Fruit fly (Drosophila melanogaster): Measurements from ENCODE around the gene CG9154.

The CG9154 gene

DNA sequence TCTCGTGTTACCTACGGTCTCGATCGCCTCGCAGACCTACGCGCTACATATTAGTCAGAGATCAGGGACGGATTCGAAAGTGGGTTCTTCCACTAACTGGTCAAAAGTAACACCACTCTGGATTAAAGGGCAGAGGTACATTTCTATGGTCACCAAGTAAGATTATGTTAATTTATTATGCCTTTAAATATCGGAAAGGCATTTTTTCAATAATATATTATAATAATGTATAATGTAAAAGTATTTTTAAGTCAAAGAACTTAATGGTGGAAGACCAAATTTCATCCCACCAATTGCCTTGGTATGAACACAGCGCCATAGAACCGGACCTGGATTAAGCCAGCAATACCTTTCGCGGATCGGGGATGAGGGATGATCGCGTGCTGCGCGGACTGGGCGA is 47.7 kb downstream of the CG9154 start:
- peak; percentile 71 for TF ChIP-seq CG18262 (tag; optimal IDR thresholded peaks at IDR 0.05)
- peak; percentile 33; the same call in 1 of the 3 replicates for TF ChIP-seq croc (GFP tag; conservative IDR thresholded peaks at IDR 0.05)
- peak; percentile 68 for TF ChIP-seq CG4404 (GFP tag; IDR thresholded peaks at IDR 0.05)
- TF ChIP-seq D (optimal IDR thresholded peaks at IDR 0.05): no peak
- TF ChIP-seq D (GFP tag; optimal IDR thresholded peaks at IDR 0.05): peak; percentile 10
- TF ChIP-seq BtbVII (GFP tag; optimal IDR thresholded peaks at IDR 0.05): no peak
- TF ChIP-seq Blimp-1 (GFP tag; optimal IDR thresholded peaks at IDR 0.05): peak; percentile 25
- peak; percentile 58 for TF ChIP-seq phol (tag; optimal IDR thresholded peaks at IDR 0.05)
- TF ChIP-seq D19A (tag; optimal IDR thresholded peaks at IDR 0.05): peak; percentile 44
- no peak for TF ChIP-seq CG15514 (GFP tag; optimal IDR thresholded peaks at IDR 0.05)
- no peak for TF ChIP-seq btn (GFP tag; optimal IDR thresholded peaks at IDR 0.05)
- TF ChIP-seq nmo (GFP tag; optimal IDR thresholded peaks at IDR 0.05): peak; percentile 57
- peak; percentile 40 for TF ChIP-seq CG17829 (tag; optimal IDR thresholded peaks at IDR 0.05)
- peak; percentile 16 for TF ChIP-seq zen (tag; optimal IDR thresholded peaks at IDR 0.05)
- TF ChIP-seq CG2712 (tag; optimal IDR thresholded peaks at IDR 0.05): peak; percentile 70
- TF ChIP-seq CG15696 (tag; optimal IDR thresholded peaks at IDR 0.05): peak; percentile 65
- TF ChIP-seq CG17361 (GFP tag; IDR thresholded peaks at IDR 0.05): peak; percentile 61
- TF ChIP-seq slou (GFP tag; optimal IDR thresholded peaks at IDR 0.05): no peak
- TF ChIP-seq Ssrp (tag; optimal IDR thresholded peaks at IDR 0.05): peak; percentile 44
- TF ChIP-seq dmrt11E (tag; optimal IDR thresholded peaks at IDR 0.05): peak; percentile 13
- TF ChIP-seq CG10979 (tag; optimal IDR thresholded peaks at IDR 0.05): peak; percentile 47
- no peak for TF ChIP-seq gce (GFP tag; IDR thresholded peaks at IDR 0.05)
- 0 out of 2 replicates have a peak, but pooled peaks have one; percentile 27 for TF ChIP-seq sisA (GFP tag; IDR thresholded peaks at IDR 0.05)
- TF ChIP-seq CG15073 (GFP tag; optimal IDR thresholded peaks at IDR 0.05): no peak
- peak; percentile 6 for TF ChIP-seq CG8359 (GFP tag; optimal IDR thresholded peaks at IDR 0.05; ENCODE audit: borderline replicate concordance)
- no peak for TF ChIP-seq prd (optimal IDR thresholded peaks at IDR 0.05)
- peak; percentile 30; the same call in 1 of the 3 replicates for TF ChIP-seq prd (GFP tag; IDR thresholded peaks at IDR 0.05)
- no peak for TF ChIP-seq mirr (GFP tag; optimal IDR thresholded peaks at IDR 0.05)
- TF ChIP-seq CG4424 (GFP tag; optimal IDR thresholded peaks at IDR 0.05): peak; percentile 13
- 0 out of 3 replicates have a peak, but pooled peaks have one; percentile 9 for TF ChIP-seq dysf (GFP tag; IDR thresholded peaks at IDR 0.05)
- peak; percentile 17 for TF ChIP-seq CG15601 (tag; optimal IDR thresholded peaks at IDR 0.05)
- TF ChIP-seq lola (GFP tag; optimal IDR thresholded peaks at IDR 0.05): peak in 1 of 3 experiments; percentile 58
- peak; percentile 18 for TF ChIP-seq CG17359 (tag; optimal IDR thresholded peaks at IDR 0.05)
- TF ChIP-seq Myb (GFP tag; optimal IDR thresholded peaks at IDR 0.05): no peak
- TF ChIP-seq CG2678 (tag; optimal IDR thresholded peaks at IDR 0.05): peak; percentile 56
- TF ChIP-seq Dip3 (GFP tag; optimal IDR thresholded peaks at IDR 0.05): no peak
- peak; percentile 1 for TF ChIP-seq CG6254 (GFP tag; optimal IDR thresholded peaks at IDR 0.05)
- no peak for TF ChIP-seq CG4328 (GFP tag; optimal IDR thresholded peaks at IDR 0.05)
- no peak for TF ChIP-seq stc (GFP tag; IDR thresholded peaks at IDR 0.05)
- TF ChIP-seq Stat92E (GFP tag; optimal IDR thresholded peaks at IDR 0.05): no peak
- TF ChIP-seq Xbp1 (GFP tag; optimal IDR thresholded peaks at IDR 0.05): peak; percentile 3
- TF ChIP-seq Optix (GFP tag; IDR thresholded peaks at IDR 0.05): no peak
- no peak for TF ChIP-seq hbn (GFP tag; IDR thresholded peaks at IDR 0.05; ENCODE audit: partially characterized antibody)
- no peak for TF ChIP-seq ro (GFP tag; IDR thresholded peaks at IDR 0.05)
- no peak for TF ChIP-seq run (tag; optimal IDR thresholded peaks at IDR 0.05)
- no peak for TF ChIP-seq ttk (GFP tag; IDR thresholded peaks at IDR 0.05)
- TF ChIP-seq CTCF (GFP tag; optimal IDR thresholded peaks at IDR 0.05): no peak
- peak; percentile 64 for TF ChIP-seq nom (GFP tag; optimal IDR thresholded peaks at IDR 0.05)
- 0 out of 2 replicates have a peak, but pooled peaks have one; percentile 24 for TF ChIP-seq CG6689 (GFP tag; IDR thresholded peaks at IDR 0.05)
- peak; percentile 31 to 34 for TF ChIP-seq bsh (GFP tag; optimal IDR thresholded peaks at IDR 0.05)
